Worm (Caenorhabditis elegans) whole organism, L1 larva: Measurements from ENCODE around the gene sec-61.A.

Experiments used
- F16B12.6 ChIP-seq: fragments of 150-350 bp; optimal IDR thresholded peaks from 2 replicates; lab custom pipeline; 2014; ENCODE audit warnings: missing biosample characterization, missing genetic modification characterization
- nhr-237 ChIP-seq: fragments of 150-350 bp; optimal IDR thresholded peaks from 2 replicates; lab custom pipeline; 2014; ENCODE audit warnings: missing biosample characterization, missing genetic modification characterization
- nhr-28 ChIP-seq: fragments of 150-350 bp; optimal IDR thresholded peaks from 2 replicates; lab custom pipeline; 2014; ENCODE audit warnings: missing biosample characterization, missing genetic modification characterization
- nhr-77 ChIP-seq: fragments of 150-350 bp; optimal IDR thresholded peaks from 2 replicates; lab custom pipeline; 2014; ENCODE audit warnings: missing biosample characterization, missing genetic modification characterization
- pqm-1 ChIP-seq: sonication (generic microtip); optimal IDR thresholded peaks from 3 replicates; lab custom pipeline; 2017; ENCODE audit warnings: missing biosample characterization, missing genetic modification characterization
- snu-23 ChIP-seq: sonication (generic microtip); optimal IDR thresholded peaks from 2 replicates; lab custom pipeline; 2016; ENCODE audit warnings: missing genetic modification characterization, missing compliant biosample characterization

DNA sequence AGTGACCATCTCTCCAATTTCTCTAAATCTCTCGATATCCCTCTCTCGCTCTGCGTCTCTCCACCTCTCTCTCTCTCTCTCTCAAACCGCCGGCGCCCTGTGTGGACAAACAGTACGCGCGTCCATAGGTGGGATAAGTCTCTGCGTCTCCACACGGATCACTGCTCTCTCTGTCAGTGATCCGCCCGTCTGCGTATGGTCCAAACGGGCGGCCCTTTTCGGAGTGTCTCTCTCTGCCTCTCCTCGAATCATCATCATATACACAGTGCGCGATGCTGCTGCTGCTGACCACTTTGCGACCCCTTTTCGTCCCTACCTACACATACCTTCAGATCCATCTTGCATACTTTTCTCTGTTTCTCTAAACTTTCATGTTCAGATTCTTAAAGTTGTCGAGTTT, 47.3 kb upstream of the sec-61.A start:
- TF ChIP-seq nhr-28 (no peak), pqm-1 (tag; lab: Kevin White, UChicago) (no peak), nhr-77 (tag; lab: Kevin White, UChicago) (peak; percentile 78), F16B12.6 (tag; lab: Kevin White, UChicago) (no peak), nhr-237 (peak; percentile 20), snu-23 (GFP tag; lab: Kevin White, UChicago) (peak; percentile 88)
